Worm (Caenorhabditis elegans) whole organism, L4/young adult: ENCODE measurements around the gene ZK1290.15.

ENCODE experiments used
- W03F9.2 ChIP-seq: fragments of 150-350 bp; optimal IDR thresholded peaks from 2 replicates; lab custom pipeline; 2014; ENCODE audit warnings: missing biosample characterization, missing genetic modification characterization
- dao-5 ChIP-seq: sonication (generic microtip); optimal IDR thresholded peaks from 2 replicates; lab custom pipeline; 2016; ENCODE audit warnings: missing genotype, missing genetic modification characterization, moderate library complexity, missing compliant biosample characterization
- him-1 ChIP-seq: sonication (generic microtip); optimal IDR thresholded peaks from 2 replicates; lab custom pipeline; 2016; ENCODE audit warnings: missing genotype, missing genetic modification reagents, missing genetic modification characterization, missing compliant biosample characterization

ZK1290.15 gene

ce11 chrII:7523281-7523680 lies at the start of gene ZK1290.15:
Gene ZK1290.15 (plus strand): TSS chrII:7523581.
- no peak for TF ChIP-seq him-1 (tag; lab: Kevin White, UChicago)
- no peak for TF ChIP-seq dao-5 (tag; lab: Kevin White, UChicago)
- no peak for TF ChIP-seq W03F9.2 (tag; lab: Kevin White, UChicago)

- TF ChIP-seq dao-5 (tag; lab: Kevin White, UChicago) (peak; percentile 7), W03F9.2 (tag; lab: Kevin White, UChicago) (peak; percentile 71), him-1 (tag; lab: Kevin White, UChicago) (peak; percentile 78)
Measured at ce11 chrII:7478487-7479234, 44.7 kb upstream of the ZK1290.15 start, which contains the start of the genes aka-1 and ubc-6. Gene aka-1 (minus strand): TSS chrII:7478537. Gene ubc-6 (plus strand): TSS chrII:7479187.

- TF ChIP-seq dao-5 (tag; lab: Kevin White, UChicago) (no peak), W03F9.2 (tag; lab: Kevin White, UChicago) (no peak), him-1 (tag; lab: Kevin White, UChicago) (no peak)
Measured at ce11 chrII:7483009-7483408, 40.4 kb upstream of the ZK1290.15 start, which contains the start of gene cah-2. Gene cah-2 (minus strand): TSS chrII:7483109.

ce11 chrII:7489605-7490004 lies 33.8 kb upstream of the ZK1290.15 start, which contains the start of gene D1022.9:
Gene D1022.9 (minus strand): TSS chrII:7489705.
- TF ChIP-seq W03F9.2 (tag; lab: Kevin White, UChicago) (no peak), him-1 (tag; lab: Kevin White, UChicago) (no peak), dao-5 (tag; lab: Kevin White, UChicago) (no peak)

- TF ChIP-seq W03F9.2 (tag; lab: Kevin White, UChicago) (no peak), him-1 (tag; lab: Kevin White, UChicago) (no peak), dao-5 (tag; lab: Kevin White, UChicago) (no peak)
Measured at ce11 chrII:7493599-7493998, 29.8 kb upstream of the ZK1290.15 start, which contains the start of gene nas-23. Gene nas-23 (minus strand): TSS chrII:7493699.

ce11 chrII:7494155-7494554 lies 29.2 kb upstream of the ZK1290.15 start, which contains the start of gene R10H1.1:
Gene R10H1.1 (plus strand): TSS chrII:7494455.
- TF ChIP-seq him-1 (tag; lab: Kevin White, UChicago) (no peak), W03F9.2 (tag; lab: Kevin White, UChicago) (no peak), dao-5 (tag; lab: Kevin White, UChicago) (no peak)

DNA sequence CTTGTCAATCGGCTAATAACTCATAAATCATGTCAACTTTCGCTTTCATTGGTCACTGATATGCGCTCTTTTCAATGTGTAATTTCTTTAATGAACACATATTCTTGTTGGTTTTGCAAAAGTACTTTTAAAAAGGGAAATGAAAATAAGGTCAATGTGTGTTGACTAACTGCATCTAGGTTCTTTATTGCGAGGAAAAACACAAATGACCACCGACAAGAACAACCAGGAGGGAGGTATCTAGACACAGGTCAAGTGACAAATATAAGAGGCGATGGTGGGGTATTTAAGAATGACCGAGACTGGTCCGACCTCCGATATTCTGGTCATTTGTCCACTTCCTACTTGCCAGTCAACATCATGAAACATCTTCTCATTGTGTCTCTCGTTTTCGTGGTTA lies 27.3 kb upstream of the ZK1290.15 start, which contains the start of gene spi-1:
Gene spi-1, plus strand, starts transcription at position 178 of the 400 bp plus-strand sequence.
- no peak for TF ChIP-seq W03F9.2 (tag; lab: Kevin White, UChicago)
- TF ChIP-seq him-1 (tag; lab: Kevin White, UChicago), result no peak
- TF ChIP-seq dao-5 (tag; lab: Kevin White, UChicago), result no peak

DNA sequence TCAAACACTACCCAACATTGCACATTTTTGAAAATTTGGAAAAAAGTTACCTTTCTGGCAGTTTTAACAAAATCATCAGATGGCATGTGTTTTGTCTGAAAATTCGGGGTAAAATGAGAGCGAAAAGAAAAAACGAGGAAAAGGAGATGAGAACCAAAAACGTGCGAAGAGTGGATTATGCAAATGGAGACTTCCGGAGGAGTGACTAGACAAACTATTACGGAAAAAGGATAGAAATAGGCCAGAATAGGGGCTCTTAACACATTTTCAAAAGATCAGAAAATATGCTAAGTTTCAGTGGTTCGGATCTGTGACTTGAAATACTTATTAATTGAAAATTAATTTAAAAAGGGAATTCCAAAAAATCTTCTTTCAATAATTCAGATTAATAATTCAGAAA lies 24.0 kb upstream of the ZK1290.15 start, which contains the start of gene srab-14:
Gene srab-14, minus strand, starts transcription at position 101 of the 400 bp plus-strand sequence.
- no peak for TF ChIP-seq W03F9.2 (tag; lab: Kevin White, UChicago)
- TF ChIP-seq dao-5 (tag; lab: Kevin White, UChicago), result no peak
- no peak for TF ChIP-seq him-1 (tag; lab: Kevin White, UChicago)

- TF ChIP-seq him-1 (tag; lab: Kevin White, UChicago) (no peak), dao-5 (tag; lab: Kevin White, UChicago) (no peak), W03F9.2 (tag; lab: Kevin White, UChicago) (no peak)
Measured at ce11 chrII:7505005-7505404, 18.4 kb upstream of the ZK1290.15 start, which contains the start of gene C28F5.1. Gene C28F5.1 (plus strand): TSS chrII:7505305.

DNA sequence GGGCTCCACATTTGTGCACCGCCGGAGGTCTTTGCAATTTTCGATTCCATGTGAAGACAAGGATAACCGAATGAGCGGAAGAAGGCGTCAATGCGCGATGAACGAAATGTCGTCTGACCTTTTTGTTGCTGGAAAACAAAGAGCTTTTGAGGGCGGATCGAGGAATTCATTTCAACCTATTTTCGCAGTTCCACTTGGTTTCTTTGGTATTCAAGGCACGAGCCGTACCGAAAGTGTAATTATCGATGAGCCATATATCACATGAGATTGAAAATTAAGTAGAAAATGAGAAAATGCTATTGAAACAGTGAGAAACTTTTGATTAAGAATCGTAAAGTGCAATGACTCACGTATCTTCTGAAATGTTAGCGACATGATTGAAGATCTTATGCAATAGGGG lies 4.2 kb upstream of the ZK1290.15 start, which contains the start of gene glb-9:
Gene glb-9, minus strand, starts transcription at position 101 of the 400 bp plus-strand sequence.
- TF ChIP-seq him-1 (tag; lab: Kevin White, UChicago) (no peak), dao-5 (tag; lab: Kevin White, UChicago) (no peak), W03F9.2 (tag; lab: Kevin White, UChicago) (no peak)

DNA sequence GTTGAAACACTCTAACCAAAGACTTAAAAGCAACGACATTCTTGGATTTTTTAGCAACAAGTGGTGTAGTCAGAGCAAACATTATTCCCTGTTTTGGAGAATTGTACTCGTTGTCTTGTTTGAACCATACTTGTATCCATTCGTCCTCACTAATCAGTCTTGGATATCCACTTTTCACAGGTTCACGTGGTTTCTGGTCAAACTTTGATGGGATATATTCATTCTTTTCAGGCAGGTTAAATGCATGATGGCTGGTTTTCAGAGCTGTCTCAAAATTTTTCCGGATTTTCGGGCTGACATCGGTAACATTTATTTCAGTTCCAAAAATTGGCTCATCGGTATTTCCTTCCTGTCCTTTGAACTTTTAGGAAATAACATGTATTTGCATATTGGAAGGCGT lies 2.0 kb upstream of the ZK1290.15 start:
- TF ChIP-seq W03F9.2 (tag; lab: Kevin White, UChicago) (no peak), him-1 (tag; lab: Kevin White, UChicago) (no peak)

DNA sequence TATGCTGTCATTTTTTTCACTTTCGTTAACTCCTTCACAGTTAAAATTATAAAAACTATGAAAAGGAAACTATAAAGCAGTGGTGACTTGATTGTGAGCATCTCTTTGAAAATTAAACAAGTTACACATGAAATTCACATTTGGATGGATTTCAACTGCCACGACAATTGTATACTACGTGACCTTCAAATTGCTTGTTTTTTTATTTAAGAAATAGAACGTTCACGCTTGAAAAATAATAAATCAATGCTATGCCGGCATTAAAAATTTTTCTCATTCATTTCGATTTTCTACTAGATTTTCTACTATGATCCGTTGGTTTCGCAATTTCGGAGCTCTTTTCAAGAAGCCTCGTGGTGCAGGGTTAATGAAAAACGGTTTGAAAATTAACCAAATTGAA lies 2.1 kb downstream of the ZK1290.15 start, which contains the start of the genes ZK1290.7 and rnh-1.1:
Gene ZK1290.7, minus strand, starts transcription at position 101 of the 400 bp plus-strand sequence.
Gene rnh-1.1, plus strand, starts transcription at position 281 of the 400 bp plus-strand sequence.
- TF ChIP-seq W03F9.2 (tag; lab: Kevin White, UChicago) (no peak), dao-5 (tag; lab: Kevin White, UChicago) (no peak), him-1 (tag; lab: Kevin White, UChicago) (no peak)

DNA sequence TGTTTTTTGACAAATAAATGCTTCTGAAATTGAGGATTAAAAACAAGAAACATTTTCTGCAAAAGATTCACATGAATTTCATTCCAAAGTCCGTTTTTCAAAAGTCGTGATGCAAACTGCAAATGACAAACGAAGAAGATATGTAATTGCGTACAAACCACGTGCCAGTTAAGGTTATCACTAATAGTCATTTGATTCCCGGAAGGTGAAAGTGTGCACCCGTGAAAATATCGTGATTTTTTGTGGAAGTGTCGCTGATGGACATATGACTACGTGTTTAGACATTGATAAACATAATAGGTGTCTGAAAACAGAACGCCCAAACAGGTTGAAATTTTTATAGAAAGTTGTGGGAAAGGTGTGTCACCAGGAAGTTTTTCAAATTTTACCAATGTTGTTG lies 4.8 kb downstream of the ZK1290.15 start:
- TF ChIP-seq dao-5 (tag; lab: Kevin White, UChicago), result no peak
- no peak for TF ChIP-seq W03F9.2 (tag; lab: Kevin White, UChicago)
- TF ChIP-seq him-1 (tag; lab: Kevin White, UChicago), result no peak
